Worm (Caenorhabditis elegans) whole organism, young adult: ENCODE measurements around the gene fbxb-5.

Source experiments
- ceh-58 ChIP-seq: fragments of 200-800 bp; sonication (Bioruptor generic); IDR thresholded peaks from 2 replicates; pipeline ENCODE4 v1.3.6; 2022; ENCODE audit warnings: missing genetic modification characterization, missing compliant biosample characterization
- gei-17 ChIP-seq: fragments of 200-800 bp; sonication (Bioruptor generic); optimal IDR thresholded peaks from 2 replicates; lab custom pipeline; 2018; ENCODE audit warnings: mild to moderate bottlenecking, missing genetic modification characterization, missing compliant biosample characterization
- rec-8 ChIP-seq, 2 experiments: sonication (generic microtip); optimal IDR thresholded peaks; 2 replicates each; lab custom pipeline; 2016; ENCODE audit warnings: mild to moderate bottlenecking in 2 of 2, missing genetic modification characterization in 2 of 2, missing genetic modification reagents in 2 of 2, missing genotype in 2 of 2, missing biosample characterization in 1 of 2, missing compliant biosample characterization in 1 of 2, moderate library complexity in 1 of 2
- unc-62 ChIP-seq: fragments of 150-350 bp; optimal IDR thresholded peaks from 2 replicates; lab custom pipeline; 2014; ENCODE audit warnings: missing biosample characterization, missing genetic modification reagents, missing genetic modification characterization

ce11 chrII:1691011-1691410 lies 31.3 kb downstream of the fbxb-5 start, which contains the start of gene fbxc-22:
- no peak for TF ChIP-seq gei-17 (GFP tag; lab: Kevin White, UChicago)
- no peak for TF ChIP-seq ceh-58 (GFP tag; lab: Robert Waterston, UW)
- no peak for TF ChIP-seq unc-62 (GFP tag; lab: Kevin White, UChicago)
- no peak for TF ChIP-seq rec-8 (tag; optimal IDR thresholded peaks at IDR 0.05; lab: Kevin White, UChicago)
